Worm (Caenorhabditis elegans) whole organism, mixed stage, embryonic: ENCODE results near the gene srh-130.

Experiments
- M03D4.4 ChIP-seq: sonication (generic microtip); optimal IDR thresholded peaks from 2 replicates; lab custom pipeline; 2017; ENCODE audit warnings: mild to moderate bottlenecking, missing genetic modification characterization, missing compliant biosample characterization
- bed-3 ChIP-seq: fragments of 200-800 bp; sonication (Bioruptor generic); optimal IDR thresholded peaks from 3 replicates; lab custom pipeline; 2018; ENCODE audit warnings: mild to moderate bottlenecking, missing genetic modification characterization, moderate library complexity, missing compliant biosample characterization
- blmp-1 ChIP-seq: fragments of 150-350 bp; optimal IDR thresholded peaks from 2 replicates; lab custom pipeline; 2014; ENCODE audit warnings: missing biosample characterization, missing genetic modification characterization
- ceh-39 ChIP-seq: fragments of 150-350 bp; optimal IDR thresholded peaks from 2 replicates; lab custom pipeline; 2014; ENCODE audit warnings: missing biosample characterization, missing genetic modification characterization
- ceh-83 ChIP-seq: fragments of 200-800 bp; sonication (Bioruptor generic); optimal IDR thresholded peaks from 2 replicates; lab custom pipeline; 2018; ENCODE audit warnings: mild to moderate bottlenecking, missing genetic modification characterization, missing compliant biosample characterization
- ces-1 ChIP-seq: fragments of 150-350 bp; optimal IDR thresholded peaks from 2 replicates; lab custom pipeline; 2014; ENCODE audit warnings: missing biosample characterization, missing genetic modification reagents, missing genetic modification characterization
- cnd-1 ChIP-seq: fragments of 200-800 bp; sonication (Bioruptor generic); optimal IDR thresholded peaks from 2 replicates; lab custom pipeline; 2018; ENCODE audit warnings: mild to moderate bottlenecking, missing genetic modification characterization, missing compliant biosample characterization
- drap-1 ChIP-seq: fragments of 200-800 bp; sonication (Bioruptor generic); optimal IDR thresholded peaks from 3 replicates; lab custom pipeline; 2018; ENCODE audit warnings: mild to moderate bottlenecking, missing genetic modification characterization, missing compliant biosample characterization
- flh-1 ChIP-seq: fragments of 200-800 bp; sonication (Bioruptor generic); optimal IDR thresholded peaks from 2 replicates; lab custom pipeline; 2018; ENCODE audit warnings: mild to moderate bottlenecking, missing genetic modification characterization, moderate library complexity, missing compliant biosample characterization
- ham-2 ChIP-seq: fragments of 200-800 bp; sonication (Bioruptor generic); optimal IDR thresholded peaks from 2 replicates; lab custom pipeline; 2018; ENCODE audit warnings: mild to moderate bottlenecking, missing genetic modification characterization, missing compliant biosample characterization
- hlh-1 ChIP-seq: fragments of 150-350 bp; optimal IDR thresholded peaks from 2 replicates; lab custom pipeline; 2014; ENCODE audit warnings: missing biosample characterization, missing genetic modification reagents, missing genetic modification characterization
- lin-13 ChIP-seq: fragments of 150-350 bp; optimal IDR thresholded peaks from 2 replicates; lab custom pipeline; 2014; ENCODE audit warnings: missing biosample characterization, missing genetic modification characterization
- mab-5 ChIP-seq: fragments of 150-350 bp; optimal IDR thresholded peaks from 2 replicates; lab custom pipeline; 2014; ENCODE audit warnings: missing biosample characterization, missing genetic modification characterization
- mep-1 ChIP-seq: fragments of 150-350 bp; optimal IDR thresholded peaks from 2 replicates; lab custom pipeline; 2017; ENCODE audit warnings: missing biosample characterization, missing genetic modification reagents, missing genetic modification characterization, inconsistent platforms
- mls-2 ChIP-seq: sonication (generic microtip); optimal IDR thresholded peaks from 2 replicates; lab custom pipeline; 2016; ENCODE audit warnings: mild to moderate bottlenecking, missing genetic modification characterization, moderate library complexity, missing compliant biosample characterization
- nhr-12 ChIP-seq: fragments of 150-350 bp; optimal IDR thresholded peaks from 2 replicates; lab custom pipeline; 2014; ENCODE audit warnings: missing biosample characterization, missing genetic modification characterization
- nhr-2 ChIP-seq: fragments of 150-350 bp; optimal IDR thresholded peaks from 2 replicates; lab custom pipeline; 2014; ENCODE audit warnings: missing biosample characterization, missing genetic modification characterization
- nhr-237 ChIP-seq: fragments of 150-350 bp; optimal IDR thresholded peaks from 2 replicates; lab custom pipeline; 2014; ENCODE audit warnings: missing biosample characterization, missing genetic modification characterization
- nhr-28 ChIP-seq: fragments of 150-350 bp; optimal IDR thresholded peaks from 2 replicates; lab custom pipeline; 2014; ENCODE audit warnings: missing biosample characterization, missing genetic modification characterization
- nhr-76 ChIP-seq: sonication (generic microtip); optimal IDR thresholded peaks from 2 replicates; lab custom pipeline; 2017; ENCODE audit warnings: missing biosample characterization, missing genetic modification characterization
- pha-4 ChIP-seq: fragments of 150-350 bp; optimal IDR thresholded peaks from 2 replicates; lab custom pipeline; 2018; ENCODE audit warnings: missing biosample characterization, missing genetic modification reagents, missing genetic modification characterization
- sem-2 ChIP-seq: fragments of 200-800 bp; sonication (Bioruptor generic); optimal IDR thresholded peaks from 2 replicates; lab custom pipeline; 2018; ENCODE audit warnings: mild to moderate bottlenecking, missing genetic modification characterization, missing compliant biosample characterization
- sptf-1 ChIP-seq: sonication (generic microtip); optimal IDR thresholded peaks from 2 replicates; lab custom pipeline; 2017; ENCODE audit warnings: mild to moderate bottlenecking, missing genetic modification characterization, moderate library complexity, missing compliant biosample characterization
- tbx-8 ChIP-seq: fragments of 200-800 bp; sonication (Bioruptor generic); optimal IDR thresholded peaks from 2 replicates; lab custom pipeline; 2018; ENCODE audit warnings: mild to moderate bottlenecking, missing genetic modification characterization, moderate library complexity, missing compliant biosample characterization
- unc-120 ChIP-seq: sonication (generic microtip); optimal IDR thresholded peaks from 2 replicates; lab custom pipeline; 2017; ENCODE audit warnings: missing genetic modification characterization, missing compliant biosample characterization; ENCODE audit not compliant: poor library complexity, severe bottlenecking
- unc-39 ChIP-seq: fragments of 150-350 bp; optimal IDR thresholded peaks from 2 replicates; lab custom pipeline; 2014; ENCODE audit warnings: missing biosample characterization, missing genetic modification characterization
- unc-62 ChIP-seq: fragments of 150-350 bp; optimal IDR thresholded peaks from 2 replicates; lab custom pipeline; 2014; ENCODE audit warnings: missing biosample characterization, missing genetic modification reagents, missing genetic modification characterization
- zip-8 ChIP-seq: fragments of 150-350 bp; optimal IDR thresholded peaks from 2 replicates; lab custom pipeline; 2014; ENCODE audit warnings: missing biosample characterization, missing genetic modification characterization

Gene srh-130

ce11 chrV:5119679-5120078 is 31.3 kb upstream of the srh-130 start, which contains the start of gene sid-1:
TSS of gene sid-1 (plus strand) at chrV:5119970.
- TF ChIP-seq zip-8 (tag; lab: Kevin White, UChicago) (no peak), mls-2 (tag; lab: Kevin White, UChicago) (no peak), unc-39 (tag; lab: Kevin White, UChicago) (no peak), mep-1 (tag; lab: Kevin White, UChicago) (no peak), hlh-1 (no peak), nhr-12 (tag; lab: Kevin White, UChicago) (no peak), unc-62 (GFP tag; lab: Kevin White, UChicago) (no peak), lin-13 (tag; lab: Kevin White, UChicago) (no peak), ham-2 (no peak), nhr-28 (tag; lab: Kevin White, UChicago) (no peak), bed-3 (GFP tag; lab: Kevin White, UChicago) (no peak), blmp-1 (tag; lab: Kevin White, UChicago) (no peak), pha-4 (tag; lab: Kevin White, UChicago) (no peak), flh-1 (GFP tag; lab: Kevin White, UChicago) (no peak), sem-2 (GFP tag; lab: Kevin White, UChicago) (no peak), tbx-8 (GFP tag; lab: Kevin White, UChicago) (no peak), nhr-2 (tag; lab: Kevin White, UChicago) (no peak)

ce11 chrV:5126793-5127192 is 24.2 kb upstream of the srh-130 start, which contains the start of gene F14F9.5:
TSS of gene F14F9.5 (plus strand) at chrV:5127093.
- no peak for TF ChIP-seq ces-1 (GFP tag; lab: Kevin White, UChicago)
- no peak for TF ChIP-seq mls-2 (tag; lab: Kevin White, UChicago)
- TF ChIP-seq sem-2 (GFP tag; lab: Kevin White, UChicago): no peak
- no peak for TF ChIP-seq nhr-76 (tag; lab: Kevin White, UChicago)
- TF ChIP-seq sptf-1: no peak
- TF ChIP-seq mep-1 (tag; lab: Kevin White, UChicago): no peak
- TF ChIP-seq unc-62 (GFP tag; lab: Kevin White, UChicago): no peak
- no peak for TF ChIP-seq hlh-1
- no peak for TF ChIP-seq nhr-2 (tag; lab: Kevin White, UChicago)
- no peak for TF ChIP-seq unc-120 (tag; lab: Kevin White, UChicago)

ce11 chrV:5130018-5130417 is 21.0 kb upstream of the srh-130 start, which contains the start of gene F14F9.8:
TSS of gene F14F9.8 (plus strand) at chrV:5130318.
- TF ChIP-seq nhr-237 (tag; lab: Kevin White, UChicago) (no peak), flh-1 (GFP tag; lab: Kevin White, UChicago) (no peak), mab-5 (tag; lab: Kevin White, UChicago) (no peak), mls-2 (tag; lab: Kevin White, UChicago) (no peak), unc-120 (tag; lab: Kevin White, UChicago) (no peak), ham-2 (no peak), nhr-2 (tag; lab: Kevin White, UChicago) (no peak), ces-1 (GFP tag; lab: Kevin White, UChicago) (no peak)
- TF ChIP-seq, all 35 proteins: peak for 0

- no peak for TF ChIP-seq sptf-1
- no peak for TF ChIP-seq blmp-1 (tag; lab: Kevin White, UChicago)
- no peak for TF ChIP-seq nhr-28 (tag; lab: Kevin White, UChicago)
- TF ChIP-seq M03D4.4 (tag; lab: Kevin White, UChicago): no peak
- TF ChIP-seq mep-1 (tag; lab: Kevin White, UChicago): no peak
- no peak for TF ChIP-seq flh-1 (GFP tag; lab: Kevin White, UChicago)
- TF ChIP-seq ceh-39: no peak
- TF ChIP-seq unc-120 (tag; lab: Kevin White, UChicago): no peak
- no peak for TF ChIP-seq tbx-8 (GFP tag; lab: Kevin White, UChicago)
- no peak for TF ChIP-seq ceh-83 (GFP tag; lab: Kevin White, UChicago)
- no peak for TF ChIP-seq ces-1 (GFP tag; lab: Kevin White, UChicago)
- no peak for TF ChIP-seq mab-5 (tag; lab: Kevin White, UChicago)
- TF ChIP-seq drap-1 (GFP tag; lab: Kevin White, UChicago): no peak
Measured at ce11 chrV:5131380-5131779, 19.6 kb upstream of the srh-130 start.

ce11 chrV:5132441-5132840 is 18.5 kb upstream of the srh-130 start, which contains the start of gene F14F9.4:
TSS of gene F14F9.4 (plus strand) at chrV:5132741.
- TF ChIP-seq cnd-1 (tag; lab: Kevin White, UChicago): no peak
- TF ChIP-seq sem-2 (GFP tag; lab: Kevin White, UChicago): no peak
- TF ChIP-seq ceh-39: no peak
